Fruit fly (Drosophila melanogaster): ENCODE results near the gene AlaRS.
A peak's percentile ranks its signal among the peaks of the same experiment; 100 is the strongest.

dm6 chr2L:8370364-8371326, 10.9 kb downstream of the AlaRS start, which contains the start of gene CG17292:
- TF ChIP-seq ovo (GFP tag; optimal IDR thresholded peaks at IDR 0.05) (peak; percentile 58), Crg-1 (GFP tag; optimal IDR thresholded peaks at IDR 0.05) (peak; percentile 37), kay (GFP tag; ENCODE audit: borderline replicate concordance) (no peak), toe (GFP tag; optimal IDR thresholded peaks at IDR 0.05) (peak; percentile 62), pad (GFP tag; optimal IDR thresholded peaks at IDR 0.05) (peak; percentile 52), cic (GFP tag; optimal IDR thresholded peaks at IDR 0.05) (peak; percentile 90), cnc (optimal IDR thresholded peaks at IDR 0.05) (no peak), CG5204 (GFP tag; optimal IDR thresholded peaks at IDR 0.05) (no peak), CG12768 (GFP tag; optimal IDR thresholded peaks at IDR 0.05) (peak; percentile 79), Clk (GFP tag; optimal IDR thresholded peaks at IDR 0.05) (peak; percentile 42), CG1620 (GFP tag; optimal IDR thresholded peaks at IDR 0.05) (peak; percentile 49), CG14711 (tag; optimal IDR thresholded peaks at IDR 0.05) (peak; percentile 17), bab1 (GFP tag; optimal IDR thresholded peaks at IDR 0.05) (peak; percentile 88), Hr96 (GFP tag; optimal IDR thresholded peaks at IDR 0.05) (no peak)
